Worm (Caenorhabditis elegans): Measurements from ENCODE around the gene F53F8.7.

- TF ChIP-seq unc-62 (GFP tag; optimal IDR thresholded peaks at IDR 0.05) (no peak), flh-1 (GFP tag; optimal IDR thresholded peaks at IDR 0.05) (no peak), mab-5 (tag; optimal IDR thresholded peaks at IDR 0.05) (no peak), ceh-43 (GFP tag; optimal IDR thresholded peaks at IDR 0.05) (no peak), elt-3 (tag; optimal IDR thresholded peaks at IDR 0.05) (no peak), nhr-12 (tag; optimal IDR thresholded peaks at IDR 0.05) (no peak)
These were observed 18.8 kb upstream of the F53F8.7 start for ce11 chrV:20716830-20717441.

Data from whole organism, mixed stage, embryonic.